Worm (Caenorhabditis elegans) whole organism, L1 larva: Measurements from ENCODE around the gene C18A11.1.

Experiments used
- ama-1 ChIP-seq: fragments of 150-350 bp; optimal IDR thresholded peaks from 2 replicates; lab custom pipeline; 2014
- blmp-1 ChIP-seq: fragments of 150-350 bp; optimal IDR thresholded peaks from 2 replicates; lab custom pipeline; 2014; ENCODE audit warnings: missing biosample characterization, missing genetic modification characterization
- efl-1 ChIP-seq, 4 experiments: fragments of 150-350 bp; optimal IDR thresholded peaks in 3 of 4; peaks in 1 of 4; 1 replicate in 1 of 4; 2 replicates in 3 of 4; lab custom pipeline; 2014; ENCODE audit warnings: missing biosample characterization in 2 of 4, missing genetic modification characterization in 2 of 4, missing genetic modification reagents in 2 of 4
- ets-5 ChIP-seq: fragments of 200-800 bp; sonication (Bioruptor generic); IDR thresholded peaks from 2 replicates; pipeline ENCODE4 v1.3.6; 2022; ENCODE audit warnings: missing genetic modification characterization, missing compliant biosample characterization
- fkh-10 ChIP-seq: sonication (generic microtip); optimal IDR thresholded peaks from 2 replicates; lab custom pipeline; 2017; ENCODE audit warnings: missing biosample characterization, missing genetic modification reagents, missing genetic modification characterization
- irx-1 ChIP-seq: sonication (generic microtip); optimal IDR thresholded peaks from 2 replicates; lab custom pipeline; 2016; ENCODE audit warnings: missing genetic modification characterization, missing compliant biosample characterization
- jun-1 ChIP-seq: fragments of 150-350 bp; optimal IDR thresholded peaks from 2 replicates; lab custom pipeline; 2014; ENCODE audit warnings: missing biosample characterization, missing genetic modification reagents, missing genetic modification characterization
- lin-35 ChIP-seq, 2 experiments: fragments of 150-350 bp; optimal IDR thresholded peaks; 2 replicates each; lab custom pipeline; 2014; ENCODE audit warnings: missing biosample characterization in 2 of 2, missing genetic modification characterization in 2 of 2, missing genetic modification reagents in 2 of 2
- nhr-77 ChIP-seq: fragments of 150-350 bp; optimal IDR thresholded peaks from 2 replicates; lab custom pipeline; 2014; ENCODE audit warnings: missing biosample characterization, missing genetic modification characterization
- pqm-1 ChIP-seq: sonication (generic microtip); optimal IDR thresholded peaks from 3 replicates; lab custom pipeline; 2017; ENCODE audit warnings: missing biosample characterization, missing genetic modification characterization
- skn-1 ChIP-seq: fragments of 150-350 bp; optimal IDR thresholded peaks from 2 replicates; lab custom pipeline; 2014; ENCODE audit warnings: missing biosample characterization, missing genetic modification characterization
- snpc-4 ChIP-seq: fragments of 150-350 bp; optimal IDR thresholded peaks from 2 replicates; lab custom pipeline; 2014; ENCODE audit warnings: missing biosample characterization, missing genetic modification characterization
- sptf-1 ChIP-seq: fragments of 150-350 bp; optimal IDR thresholded peaks from 2 replicates; lab custom pipeline; 2014; ENCODE audit warnings: missing biosample characterization, missing genetic modification characterization
- ztf-4 ChIP-seq: fragments of 150-350 bp; optimal IDR thresholded peaks from 2 replicates; lab custom pipeline; 2014; ENCODE audit warnings: missing biosample characterization, missing genetic modification characterization

- TF ChIP-seq skn-1 (no peak), ztf-4 (tag; lab: Kevin White, UChicago) (peak; percentile 39), ets-5 (GFP tag; lab: Robert Waterston, UW) (no peak), sptf-1 (no peak), pqm-1 (tag; lab: Kevin White, UChicago) (no peak), ama-1 (peak; percentile 14), irx-1 (peak; percentile 38), snpc-4 (no peak), fkh-10 (GFP tag; lab: Kevin White, UChicago) (no peak), nhr-77 (tag; lab: Kevin White, UChicago) (no peak), lin-35 (GFP tag; optimal IDR thresholded peaks at IDR 0.05; lab: Kevin White, UChicago) (peak; percentile 10 to 76), efl-1 (optimal IDR thresholded peaks at IDR 0.05; lab: Kevin White, UChicago) (no peak), efl-1 (GFP tag; optimal IDR thresholded peaks at IDR 0.05 in 1 of 2; lab: Kevin White, UChicago) (peak in 1 of 2 experiments; percentile 58), jun-1 (tag; lab: Kevin White, UChicago) (peak; percentile 52), blmp-1 (tag; lab: Kevin White, UChicago) (peak; percentile 87)
Observed at ce11 chrX:8083919-8084318, 14.8 kb downstream of the C18A11.1 start, which contains the start of gene K07E3.4.
